Worm (Caenorhabditis elegans): ENCODE data around the gene algn-1.
A peak's percentile ranks its signal among the peaks of the same experiment; 100 is the strongest.

Gene algn-1

DNA sequence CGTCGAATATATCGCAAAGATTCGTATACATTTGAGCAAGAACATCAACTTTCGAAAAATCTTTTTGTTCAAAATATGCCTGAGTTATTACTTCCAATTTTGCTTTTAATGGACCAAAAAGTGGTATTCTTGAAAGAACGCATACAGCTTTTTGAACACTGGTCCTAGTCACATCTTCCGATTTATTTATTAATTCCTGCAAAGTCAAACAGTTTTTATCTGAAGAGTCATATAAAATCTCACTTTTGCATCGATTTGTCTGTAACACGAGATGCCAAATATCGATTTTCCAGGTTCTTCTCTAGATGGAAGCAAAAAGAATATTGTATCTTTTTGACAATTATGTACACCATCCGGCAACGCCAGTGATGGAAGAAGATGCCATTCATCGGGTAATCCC lies 10.1 kb upstream of the algn-1 start:
- TF ChIP-seq mxl-3 (GFP tag; optimal IDR thresholded peaks at IDR 0.05) (no peak), mdl-1 (tag; optimal IDR thresholded peaks at IDR 0.05) (no peak), F10B5.3 (tag; optimal IDR thresholded peaks at IDR 0.05) (no peak), pha-4 (GFP tag; IDR thresholded peaks at IDR 0.05) (no peak), pha-4 (tag; optimal IDR thresholded peaks at IDR 0.05) (no peak), Y75B8A.6 (GFP tag; IDR thresholded peaks at IDR 0.05) (no peak), lin-29 (GFP tag; IDR thresholded peaks at IDR 0.05) (no peak), gei-8 (GFP tag; optimal IDR thresholded peaks at IDR 0.05) (no peak), nhr-77 (tag; optimal IDR thresholded peaks at IDR 0.05) (no peak), nhr-102 (tag; optimal IDR thresholded peaks at IDR 0.05) (peak; percentile 4), aha-1 (tag) (peak; percentile 96), daf-8 (GFP tag; IDR thresholded peaks at IDR 0.05) (no peak)

DNA sequence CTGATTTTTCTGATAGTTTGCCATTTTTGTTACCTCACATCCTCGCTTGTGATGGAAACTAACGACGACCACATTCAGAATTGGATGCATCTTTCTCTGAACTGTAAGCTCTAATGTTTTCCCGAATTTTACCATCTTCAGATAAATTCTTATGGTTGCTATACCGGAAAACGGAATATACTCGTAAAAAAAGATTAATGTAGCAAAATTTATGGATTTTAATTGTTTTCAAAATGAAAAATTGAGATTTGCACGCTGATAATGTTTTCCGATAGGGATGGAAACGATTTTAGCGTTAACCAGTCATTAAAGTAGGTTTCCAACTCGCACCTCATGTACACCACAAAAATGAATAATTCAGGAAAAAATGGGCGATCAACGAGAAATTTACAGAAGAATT lies 9.3 kb upstream of the algn-1 start, which contains the start of gene T26A5.6:
T26A5.6 (minus strand) TSS at position 101 of the 400 bp plus-strand sequence.
- TF ChIP-seq jun-1 (tag; optimal IDR thresholded peaks at IDR 0.05) (no peak), sdz-12 (GFP tag; optimal IDR thresholded peaks at IDR 0.05) (no peak), ZK546.5 (tag; optimal IDR thresholded peaks at IDR 0.05) (no peak), skn-1 (tag; optimal IDR thresholded peaks at IDR 0.05) (no peak), Y48G9A.11 (GFP tag; IDR thresholded peaks at IDR 0.05) (no peak), tra-1 (GFP tag; IDR thresholded peaks at IDR 0.05) (no peak), hmg-1.1 (GFP tag; IDR thresholded peaks at IDR 0.05) (no peak), dpl-1 (GFP tag; optimal IDR thresholded peaks at IDR 0.05) (no peak), set-16 (GFP tag; IDR thresholded peaks at IDR 0.05) (no peak), nhr-48 (tag; optimal IDR thresholded peaks at IDR 0.05) (no peak), zfp-2 (tag; optimal IDR thresholded peaks at IDR 0.05) (no peak), php-3 (GFP tag; IDR thresholded peaks at IDR 0.05) (no peak), nhr-111 (GFP tag; optimal IDR thresholded peaks at IDR 0.05) (no peak), fos-1 (tag; optimal IDR thresholded peaks at IDR 0.05) (no peak)

DNA sequence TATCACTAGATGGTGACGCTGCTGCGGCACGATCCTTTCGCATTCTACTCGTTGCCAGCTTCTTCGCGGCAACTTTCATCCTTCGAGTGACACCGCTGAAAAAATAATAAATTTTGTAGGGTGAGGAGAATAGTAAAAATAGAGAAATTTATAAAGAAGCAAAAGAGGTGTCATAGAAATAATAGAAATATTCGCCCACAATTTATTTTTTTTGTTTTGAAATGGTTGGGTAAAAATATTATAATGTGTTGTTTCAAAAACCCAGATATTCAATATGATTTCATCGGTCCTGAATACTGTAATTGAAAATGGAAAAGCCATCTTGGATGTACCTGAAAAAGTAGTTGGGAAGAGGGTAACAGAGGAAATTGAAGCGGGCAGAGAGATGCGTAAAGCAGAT lies 7.6 kb upstream of the algn-1 start, which contains the start of gene set-1:
set-1 (minus strand) TSS at position 101 of the 400 bp plus-strand sequence.
- no peak for TF ChIP-seq aha-1 (tag)
- TF ChIP-seq dve-1 (tag; optimal IDR thresholded peaks at IDR 0.05; ENCODE audit: insufficient read depth): no peak
- no peak for TF ChIP-seq nhr-42 (GFP tag; IDR thresholded peaks at IDR 0.05)
- no peak for TF ChIP-seq zip-2 (tag; optimal IDR thresholded peaks at IDR 0.05)
- no peak for TF ChIP-seq daf-16 (GFP tag; optimal IDR thresholded peaks at IDR 0.05)
- TF ChIP-seq daf-16 (tag; optimal IDR thresholded peaks at IDR 0.05): no peak
- TF ChIP-seq lsy-2 (tag; optimal IDR thresholded peaks at IDR 0.05): no peak
- TF ChIP-seq madf-9 (GFP tag; conservative IDR thresholded peaks at IDR 0.05): no peak
- TF ChIP-seq nhr-77 (tag; optimal IDR thresholded peaks at IDR 0.05): no peak
- no peak for TF ChIP-seq zfp-2 (tag; optimal IDR thresholded peaks at IDR 0.05)
- no peak for TF ChIP-seq lir-3 (tag; optimal IDR thresholded peaks at IDR 0.05)
- TF ChIP-seq lin-29 (GFP tag; IDR thresholded peaks at IDR 0.05): no peak
- no peak for TF ChIP-seq ceh-44 (GFP tag; IDR thresholded peaks at IDR 0.05)
- no peak for TF ChIP-seq mes-2 (tag; optimal IDR thresholded peaks at IDR 0.05; ENCODE audit: poor library complexity, severe bottlenecking)
- no peak for TF ChIP-seq set-16 (GFP tag; IDR thresholded peaks at IDR 0.05)
- no peak for TF ChIP-seq ceh-62 (tag; optimal IDR thresholded peaks at IDR 0.05)
- no peak for TF ChIP-seq nhr-237 (tag; optimal IDR thresholded peaks at IDR 0.05)
- no peak for TF ChIP-seq lin-13 (GFP tag; optimal IDR thresholded peaks at IDR 0.05)
- TF ChIP-seq F49E8.2 (tag; optimal IDR thresholded peaks at IDR 0.05; ENCODE audit: borderline replicate concordance): no peak
- TF ChIP-seq jun-1 (tag; optimal IDR thresholded peaks at IDR 0.05): no peak
- no peak for TF ChIP-seq Y48G9A.11 (GFP tag; IDR thresholded peaks at IDR 0.05)
